Worm (Caenorhabditis elegans): ENCODE measurements around the gene C02B4.3.

- TF ChIP-seq sea-1 (GFP tag; conservative IDR thresholded peaks at IDR 0.05), result no peak
- no peak for TF ChIP-seq F13C5.2 (tag; optimal IDR thresholded peaks at IDR 0.05)
- TF ChIP-seq ceh-36 (tag; optimal IDR thresholded peaks at IDR 0.05), result no peak
- no peak for TF ChIP-seq hmg-4 (GFP tag; optimal IDR thresholded peaks at IDR 0.05)
Observed at ce11 chrX:12691306-12691705, 31.7 kb upstream of the C02B4.3 start, which contains the start of gene ugt-50.

Data from whole organism, early embryonic.